Fruit fly (Drosophila melanogaster) whole organism, larva: Measurements from ENCODE around the gene Ssadh.

ENCODE experiments used
- noc ChIP-seq: fragments of 200-800 bp; sonication (Bioruptor generic); optimal IDR thresholded peaks from 3 replicates; lab custom pipeline; 2019; ENCODE audit warnings: missing biosample characterization, mild to moderate bottlenecking, missing genetic modification characterization, moderate library complexity

Gene Ssadh

DNA sequence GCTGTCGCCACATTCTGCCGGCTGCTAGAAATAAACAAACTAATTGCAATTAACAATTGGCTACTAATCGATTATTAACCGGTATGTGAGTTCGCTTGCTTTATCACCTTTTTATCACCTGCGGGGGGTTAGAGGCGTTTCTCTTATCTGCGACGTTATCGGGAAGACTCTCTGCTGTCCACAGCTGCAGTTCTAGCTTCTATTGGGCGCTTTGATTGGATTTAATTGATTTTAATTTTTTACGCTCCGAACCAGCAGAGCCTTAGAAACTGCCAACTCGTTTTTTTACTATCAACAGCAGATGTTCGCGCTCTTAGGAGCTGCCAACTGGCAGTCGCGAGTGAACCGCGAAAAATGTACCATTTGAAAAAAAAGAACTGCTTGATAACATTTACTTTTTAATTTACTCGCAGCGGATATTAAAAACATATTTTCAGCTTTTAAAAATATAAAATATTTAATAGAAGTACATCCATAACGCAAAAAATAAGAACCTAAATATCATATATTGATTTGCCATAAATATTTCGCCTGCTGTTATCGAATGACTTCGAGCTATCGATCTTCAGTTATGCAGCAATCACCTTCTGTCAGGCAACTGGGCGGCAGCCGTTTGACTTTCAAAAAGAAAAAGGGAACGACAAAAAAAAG, at the start of gene Ssadh:
TSS of gene Ssadh (minus strand) at position 300 of the 651 bp plus-strand sequence.
- TF ChIP-seq noc (tag; lab: Kevin White, UChicago), result no peak

dm6 chr3R:25665509-25665908, 38.8 kb upstream of the Ssadh start, which contains the start of gene Lgr3:
TSS of gene Lgr3 (plus strand) at chr3R:25665809.
- no peak for TF ChIP-seq noc (tag; lab: Kevin White, UChicago)

DNA sequence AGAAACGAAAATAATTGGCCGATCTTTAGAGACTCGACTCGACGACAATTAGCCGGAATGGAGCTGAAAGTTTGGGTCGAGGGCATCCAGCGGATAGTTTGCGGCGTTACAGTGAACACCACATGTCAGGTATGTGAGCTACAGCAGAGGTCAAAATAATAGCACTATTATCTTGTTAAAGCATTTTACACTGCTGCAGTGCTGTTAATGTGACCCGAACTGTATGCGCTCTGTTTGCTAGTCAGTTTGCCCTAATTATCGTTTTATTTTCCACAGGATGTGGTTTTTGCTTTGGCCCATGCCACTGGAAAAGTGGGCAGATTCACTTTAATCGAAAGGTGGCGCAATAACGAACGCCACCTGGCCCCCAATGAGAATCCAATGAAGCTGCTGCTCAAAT, 35.6 kb upstream of the Ssadh start:
- no peak for TF ChIP-seq noc (tag; lab: Kevin White, UChicago)

dm6 chr3R:25661531-25662193, 34.9 kb upstream of the Ssadh start, which contains the start of gene RASSF8:
TSS of gene RASSF8 (plus strand) at chr3R:25661795.
- TF ChIP-seq noc (tag; lab: Kevin White, UChicago), result no peak

DNA sequence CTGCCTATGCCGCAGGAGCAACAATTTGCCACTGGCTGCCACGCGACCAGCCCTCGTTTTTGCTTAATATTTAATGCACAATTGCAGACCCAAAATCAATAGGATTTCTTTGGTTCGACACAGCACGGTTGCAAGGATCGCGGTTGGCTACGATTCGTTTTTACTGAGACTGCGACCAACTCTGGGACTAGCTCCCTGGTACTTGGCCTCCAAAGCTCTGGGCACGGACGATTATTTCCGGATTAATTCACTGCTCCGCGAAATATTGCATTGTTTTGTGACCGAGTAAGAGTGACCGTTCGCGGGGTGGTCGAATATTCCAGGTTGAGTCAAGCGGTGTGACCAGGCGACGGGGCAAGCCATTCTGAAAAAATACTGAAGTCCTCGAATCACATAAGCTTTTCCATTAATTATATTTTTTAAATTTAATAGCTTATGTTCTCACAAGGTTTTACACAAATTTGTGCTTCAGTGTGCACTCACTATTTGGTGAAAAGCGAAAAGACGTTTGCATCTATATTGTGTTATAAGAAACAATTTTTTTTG, 34.3 kb upstream of the Ssadh start, which contains the start of gene Tnks:
TSS of gene Tnks (minus strand) at position 302 of the 546 bp plus-strand sequence.
- no peak for TF ChIP-seq noc (tag; lab: Kevin White, UChicago)

DNA sequence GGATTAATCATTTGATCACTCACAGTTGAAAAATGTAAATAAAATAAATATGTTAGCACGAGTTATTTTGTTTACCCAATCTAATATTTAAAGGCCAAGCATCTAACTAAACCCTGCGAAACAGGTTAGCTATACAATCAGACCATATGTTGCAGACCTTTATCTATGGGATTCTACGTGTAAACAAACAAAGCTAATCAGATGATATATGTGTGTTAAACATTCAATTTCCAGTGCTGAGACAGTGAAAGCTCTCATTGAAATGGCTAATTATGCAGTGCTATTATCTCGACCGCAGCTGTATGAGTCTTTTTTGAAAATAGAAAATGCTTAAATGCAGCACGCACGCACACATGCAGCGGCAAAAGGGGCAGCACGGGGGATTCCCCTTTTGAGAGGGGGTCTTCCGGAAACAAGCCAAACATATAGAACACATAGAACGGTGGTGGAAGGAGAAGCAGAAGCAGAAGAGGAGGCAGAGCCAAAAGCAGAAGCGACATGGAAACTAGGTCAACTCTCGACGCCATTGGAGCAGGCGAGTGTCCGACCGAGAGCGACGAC, 33.2 kb upstream of the Ssadh start:
- no peak for TF ChIP-seq noc (tag; lab: Kevin White, UChicago)

DNA sequence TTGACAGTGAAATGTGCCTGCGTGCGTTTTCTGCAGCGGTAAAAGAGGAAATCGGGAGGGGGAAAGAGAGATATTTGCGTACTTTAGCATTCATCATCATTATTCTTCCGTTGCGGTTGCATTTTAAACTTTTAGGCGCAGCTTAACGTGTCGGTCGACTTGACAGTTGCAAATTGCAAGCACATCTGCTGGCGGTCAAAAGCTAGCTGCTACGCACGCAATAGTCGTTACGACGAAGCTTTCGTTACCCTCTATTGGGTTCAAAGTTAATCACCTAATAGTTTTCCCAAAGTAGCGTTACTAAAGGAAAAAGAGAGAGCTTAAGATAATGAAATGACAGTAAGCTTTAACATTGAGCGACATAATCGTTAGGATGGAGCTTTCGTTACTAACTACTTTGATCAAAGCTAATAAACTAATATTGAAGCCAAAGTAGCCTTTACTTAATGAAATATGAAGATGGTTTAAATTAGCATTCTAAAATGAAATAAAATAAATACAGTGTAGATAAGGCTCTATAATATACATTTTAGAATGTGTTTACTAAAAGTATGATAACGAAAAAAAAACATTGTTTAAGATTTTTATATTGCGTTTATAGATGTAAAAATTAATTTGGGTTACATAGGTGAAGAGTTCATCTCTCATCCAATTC, 25.5 kb upstream of the Ssadh start:
- no peak for TF ChIP-seq noc (tag; lab: Kevin White, UChicago)

DNA sequence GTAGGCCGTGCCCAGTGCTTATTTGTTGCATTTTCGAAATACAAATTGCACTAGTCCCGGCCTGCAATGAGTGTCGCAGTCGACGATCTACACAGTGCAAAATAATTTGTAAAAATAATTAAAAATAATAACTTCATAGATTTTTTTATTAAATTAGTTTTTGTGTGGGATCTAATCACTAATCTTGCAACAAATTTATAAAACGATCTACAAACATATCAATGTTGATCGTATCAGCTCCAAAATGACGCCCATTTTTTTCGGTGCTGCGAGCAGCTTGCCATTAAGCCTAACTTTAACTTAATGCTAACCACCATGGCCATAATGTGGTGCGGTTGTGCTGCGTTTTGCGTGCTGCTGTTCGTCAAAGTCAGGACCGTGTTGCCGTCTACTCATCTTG, 24.7 kb upstream of the Ssadh start:
- no peak for TF ChIP-seq noc (tag; lab: Kevin White, UChicago)

DNA sequence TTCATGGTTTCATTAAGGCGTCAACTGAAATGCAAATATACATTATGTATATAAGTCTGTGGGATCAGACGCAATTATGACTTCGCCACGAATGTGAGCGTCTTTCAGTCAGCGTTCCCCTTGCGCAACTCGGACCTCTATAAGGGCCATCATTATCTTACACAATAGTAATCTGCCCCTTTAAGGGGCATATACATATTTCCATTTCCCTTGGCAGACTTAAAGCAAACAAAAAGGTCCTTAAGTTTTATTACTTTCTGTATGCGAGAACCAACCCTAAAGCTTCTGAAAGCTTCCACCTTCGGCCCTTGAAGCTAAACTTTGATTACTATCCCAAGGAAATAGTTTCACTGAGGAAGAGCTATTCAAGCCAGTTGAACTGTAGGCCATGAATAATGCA, 23.7 kb upstream of the Ssadh start:
- no peak for TF ChIP-seq noc (tag; lab: Kevin White, UChicago)

DNA sequence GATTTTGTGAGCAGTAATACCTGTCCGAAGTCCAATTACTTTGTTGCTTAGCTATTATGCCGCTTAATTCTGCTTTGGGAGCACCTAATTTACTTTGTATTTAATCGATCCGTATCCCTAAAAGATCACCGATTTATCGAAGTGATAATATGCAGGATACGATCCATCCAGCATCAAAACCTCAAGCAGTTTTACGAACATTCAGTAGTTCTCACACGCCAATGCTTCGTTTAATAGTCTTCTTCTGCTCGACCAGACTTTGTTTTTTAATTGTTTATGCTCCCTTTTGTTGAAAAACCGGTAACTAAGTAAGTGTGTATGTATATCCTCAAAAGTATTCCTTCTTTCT, 21.5 kb upstream of the Ssadh start:
- TF ChIP-seq noc (tag; lab: Kevin White, UChicago), result no peak

dm6 chr3R:25647577-25648257, 21.0 kb upstream of the Ssadh start:
- no peak for TF ChIP-seq noc (tag; lab: Kevin White, UChicago)

dm6 chr3R:25646882-25647518, 20.3 kb upstream of the Ssadh start:
- peak; percentile 90 for TF ChIP-seq noc (tag; lab: Kevin White, UChicago)

dm6 chr3R:25644172-25644571, 17.4 kb upstream of the Ssadh start:
- no peak for TF ChIP-seq noc (tag; lab: Kevin White, UChicago)

dm6 chr3R:25640463-25640862, 13.7 kb upstream of the Ssadh start:
- TF ChIP-seq noc (tag; lab: Kevin White, UChicago), result peak; percentile 5

dm6 chr3R:25638961-25639360, 12.2 kb upstream of the Ssadh start:
- TF ChIP-seq noc (tag; lab: Kevin White, UChicago), result no peak
